Worm (Caenorhabditis elegans) whole organism, young adult: ENCODE measurements around the gene col-72.

Source experiments
- B0019.2 ChIP-seq: fragments of 200-800 bp; sonication (Bioruptor generic); conservative IDR thresholded peaks from 2 replicates; pipeline ENCODE4 v1.3.6; 2022; ENCODE audit warnings: missing genetic modification reagents, missing genetic modification characterization, missing compliant biosample characterization
- B0035.1 ChIP-seq: sonication (generic microtip); optimal IDR thresholded peaks from 2 replicates; lab custom pipeline; 2016; ENCODE audit warnings: missing genetic modification characterization, mild to moderate bottlenecking, missing compliant biosample characterization, missing genotype, missing genetic modification reagents
- B0261.1 ChIP-seq: sonication (generic microtip); optimal IDR thresholded peaks from 2 replicates; lab custom pipeline; 2016; ENCODE audit warnings: mild to moderate bottlenecking, missing genetic modification characterization, moderate library complexity, missing compliant biosample characterization
- C17E4.6 ChIP-seq: fragments of 200-800 bp; sonication (Bioruptor generic); IDR thresholded peaks from 2 replicates; pipeline ENCODE4 v1.3.6; 2022; ENCODE audit warnings: missing genetic modification reagents, missing genetic modification characterization, missing compliant biosample characterization
- F33H1.4 ChIP-seq: fragments of 200-800 bp; sonication (Bioruptor generic); IDR thresholded peaks from 2 replicates; pipeline ENCODE4 v1.3.6; 2022; ENCODE audit warnings: missing genetic modification reagents, missing genetic modification characterization, missing compliant biosample characterization
- F37B4.10 ChIP-seq: fragments of 200-800 bp; sonication (Bioruptor generic); IDR thresholded peaks from 2 replicates; pipeline ENCODE4 v1.3.6; 2022; ENCODE audit warnings: missing genetic modification characterization, missing compliant biosample characterization
- F55B11.4 ChIP-seq: sonication (generic microtip); optimal IDR thresholded peaks from 2 replicates; lab custom pipeline; 2016; ENCODE audit warnings: missing compliant biosample characterization, missing genetic modification characterization, borderline replicate concordance; ENCODE audit not compliant: insufficient read depth
- F57C9.4 ChIP-seq: sonication (generic microtip); optimal IDR thresholded peaks from 2 replicates; lab custom pipeline; 2017; ENCODE audit warnings: mild to moderate bottlenecking, missing genetic modification characterization, missing compliant biosample characterization
- K11D2.4 ChIP-seq: fragments of 200-800 bp; sonication (Bioruptor generic); IDR thresholded peaks from 2 replicates; pipeline ENCODE4 v1.3.6; 2022; ENCODE audit warnings: missing genetic modification reagents, missing genetic modification characterization, missing compliant biosample characterization
- Y53G8AR.9 ChIP-seq: fragments of 200-800 bp; sonication (Bioruptor generic); conservative IDR thresholded peaks from 2 replicates; pipeline ENCODE4 v1.3.6; 2022; ENCODE audit warnings: missing genetic modification reagents, missing genetic modification characterization, missing compliant biosample characterization
- athp-1 ChIP-seq: sonication (generic microtip); optimal IDR thresholded peaks from 2 replicates; lab custom pipeline; 2017; ENCODE audit warnings: mild to moderate bottlenecking, missing genetic modification characterization, missing compliant biosample characterization
- attf-3 ChIP-seq: fragments of 200-800 bp; sonication (Bioruptor generic); conservative IDR thresholded peaks from 2 replicates; pipeline ENCODE4 v1.3.6; 2022; ENCODE audit warnings: missing genetic modification reagents, missing genetic modification characterization, missing compliant biosample characterization
- ccch-3 ChIP-seq: fragments of 200-800 bp; sonication (Bioruptor generic); optimal IDR thresholded peaks from 2 replicates; lab custom pipeline; 2018; ENCODE audit warnings: mild to moderate bottlenecking, missing genetic modification characterization, missing compliant biosample characterization
- cebp-1 ChIP-seq, 2 experiments: fragments of 200-800 bp in 1 of 2; sonication (Bioruptor generic) in 1 of 2; sonication (generic microtip) in 1 of 2; IDR thresholded peaks in 1 of 2; optimal IDR thresholded peaks in 1 of 2; 2 replicates each; pipeline versions ENCODE4 v1.3.6 to Lab custom; 2017 to 2022; ENCODE audit warnings: missing compliant biosample characterization in 2 of 2, missing genetic modification characterization in 2 of 2, mild to moderate bottlenecking in 1 of 2, missing genetic modification reagents in 1 of 2, moderate library complexity in 1 of 2
- ceh-100 ChIP-seq: fragments of 200-800 bp; sonication (Bioruptor generic); IDR thresholded peaks from 2 replicates; pipeline ENCODE4 v1.3.6; 2022; ENCODE audit warnings: missing genetic modification reagents, missing genetic modification characterization, missing compliant biosample characterization
- ceh-27 ChIP-seq: fragments of 200-800 bp; sonication (Bioruptor generic); optimal IDR thresholded peaks from 2 replicates; lab custom pipeline; 2018; ENCODE audit warnings: mild to moderate bottlenecking, missing genetic modification characterization, moderate library complexity, missing compliant biosample characterization
- ceh-40 ChIP-seq: fragments of 200-800 bp; sonication (Bioruptor generic); IDR thresholded peaks from 2 replicates; pipeline ENCODE4 v1.3.6; 2022; ENCODE audit warnings: missing genetic modification characterization, missing compliant biosample characterization
- dpl-1 ChIP-seq: fragments of 150-350 bp; optimal IDR thresholded peaks from 2 replicates; lab custom pipeline; 2014; ENCODE audit warnings: missing biosample characterization, missing genetic modification reagents, missing genetic modification characterization
- fkh-3 ChIP-seq: sonication (generic microtip); optimal IDR thresholded peaks from 2 replicates; lab custom pipeline; 2016; ENCODE audit warnings: mild to moderate bottlenecking, missing genetic modification characterization, missing compliant biosample characterization
- him-1 ChIP-seq: sonication (generic microtip); optimal IDR thresholded peaks from 2 replicates; lab custom pipeline; 2016; ENCODE audit warnings: missing genotype, missing genetic modification reagents, missing genetic modification characterization, missing compliant biosample characterization
- hmg-20 ChIP-seq: fragments of 200-800 bp; sonication (Bioruptor generic); IDR thresholded peaks from 2 replicates; pipeline ENCODE4 v1.3.6; 2022; ENCODE audit warnings: missing genetic modification reagents, missing genetic modification characterization, missing compliant biosample characterization
- hrde-1 ChIP-seq: sonication (generic microtip); optimal IDR thresholded peaks from 2 replicates; lab custom pipeline; 2016; ENCODE audit warnings: missing genetic modification characterization, mild to moderate bottlenecking, missing compliant biosample characterization, moderate library complexity, missing genotype, missing genetic modification reagents, borderline replicate concordance
- lin-35 ChIP-seq, 3 experiments: fragments of 150-350 bp in 2 of 3; sonication (generic microtip) in 1 of 3; optimal IDR thresholded peaks; 2 replicates each; lab custom pipeline; 2014 to 2018; ENCODE audit warnings: missing biosample characterization in 3 of 3, missing genetic modification characterization in 3 of 3, missing genetic modification reagents in 3 of 3
- lin-54 ChIP-seq: fragments of 200-800 bp; sonication (Bioruptor generic); optimal IDR thresholded peaks from 2 replicates; lab custom pipeline; 2018; ENCODE audit warnings: mild to moderate bottlenecking, missing genetic modification characterization, missing compliant biosample characterization
- lsy-27 ChIP-seq: sonication (generic microtip); optimal IDR thresholded peaks from 2 replicates; lab custom pipeline; 2017; ENCODE audit warnings: missing genetic modification characterization, mild to moderate bottlenecking, missing compliant biosample characterization, antibody characterized with exemption, missing genotype, borderline replicate concordance; ENCODE audit not compliant: insufficient read depth
- madf-10 ChIP-seq: sonication (generic microtip); optimal IDR thresholded peaks from 2 replicates; lab custom pipeline; 2016; ENCODE audit warnings: mild to moderate bottlenecking, missing genetic modification characterization, missing compliant biosample characterization
- madf-8 ChIP-seq: fragments of 200-800 bp; sonication (Bioruptor generic); conservative IDR thresholded peaks from 2 replicates; pipeline ENCODE4 v1.3.6; 2022; ENCODE audit warnings: missing genetic modification reagents, missing genetic modification characterization, missing compliant biosample characterization
- mel-28 ChIP-seq: sonication (generic microtip); optimal IDR thresholded peaks from 2 replicates; lab custom pipeline; 2016; ENCODE audit warnings: borderline replicate concordance, mild to moderate bottlenecking, missing genetic modification characterization, missing compliant biosample characterization
- mes-4 ChIP-seq: sonication (generic microtip); optimal IDR thresholded peaks from 2 replicates; lab custom pipeline; 2016; ENCODE audit warnings: missing genotype, missing genetic modification characterization, missing compliant biosample characterization
- mxl-1 ChIP-seq: sonication (generic microtip); optimal IDR thresholded peaks from 2 replicates; lab custom pipeline; 2016; ENCODE audit warnings: missing genetic modification characterization, missing compliant biosample characterization
- rec-8 ChIP-seq, 2 experiments: sonication (generic microtip); optimal IDR thresholded peaks; 2 replicates each; lab custom pipeline; 2016; ENCODE audit warnings: mild to moderate bottlenecking in 2 of 2, missing genetic modification characterization in 2 of 2, missing genetic modification reagents in 2 of 2, missing genotype in 2 of 2, missing biosample characterization in 1 of 2, missing compliant biosample characterization in 1 of 2, moderate library complexity in 1 of 2
- sptf-2 ChIP-seq: fragments of 200-800 bp; sonication (Bioruptor generic); optimal IDR thresholded peaks from 2 replicates; lab custom pipeline; 2018; ENCODE audit warnings: mild to moderate bottlenecking, missing genetic modification characterization, missing compliant biosample characterization
- tbx-9 ChIP-seq: sonication (generic microtip); optimal IDR thresholded peaks from 2 replicates; lab custom pipeline; 2016; ENCODE audit warnings: borderline replicate concordance, missing genetic modification characterization, inconsistent platforms, missing compliant biosample characterization
- xnd-1 ChIP-seq: sonication (generic microtip); optimal IDR thresholded peaks from 2 replicates; lab custom pipeline; 2016; ENCODE audit warnings: missing genotype, missing genetic modification reagents, missing genetic modification characterization, missing compliant biosample characterization
- ztf-22 ChIP-seq: fragments of 200-800 bp; sonication (Bioruptor generic); optimal IDR thresholded peaks from 2 replicates; lab custom pipeline; 2018; ENCODE audit warnings: mild to moderate bottlenecking, missing genetic modification characterization, moderate library complexity, missing compliant biosample characterization
- ztf-28 ChIP-seq: fragments of 200-800 bp; sonication (Bioruptor generic); IDR thresholded peaks from 2 replicates; pipeline ENCODE4 v1.3.6; 2022; ENCODE audit warnings: missing genetic modification reagents, missing genetic modification characterization, missing compliant biosample characterization
- ztf-6 ChIP-seq: fragments of 200-800 bp; sonication (Bioruptor generic); IDR thresholded peaks from 2 replicates; pipeline ENCODE4 v1.3.6; 2022; ENCODE audit warnings: missing genetic modification reagents, missing genetic modification characterization, missing compliant biosample characterization

Gene col-72

ce11 chrII:3477171-3477570 lies 46.8 kb downstream of the col-72 start, which contains the start of gene fbxb-104:
TSS of gene fbxb-104 (minus strand) at chrII:3477271.
- no peak for TF ChIP-seq cebp-1 (GFP tag; IDR thresholded peaks at IDR 0.05; lab: Robert Waterston, UW)
- TF ChIP-seq cebp-1 (tag; optimal IDR thresholded peaks at IDR 0.05; lab: Kevin White, UChicago), result no peak
- no peak for TF ChIP-seq F57C9.4
- no peak for TF ChIP-seq madf-8 (GFP tag; lab: Robert Waterston, UW)

ce11 chrII:3476536-3476935 lies 47.5 kb downstream of the col-72 start:
- no peak for TF ChIP-seq ceh-27
- no peak for TF ChIP-seq madf-8 (GFP tag; lab: Robert Waterston, UW)
- TF ChIP-seq ceh-40 (GFP tag; lab: Robert Waterston, UW), result no peak
- no peak for TF ChIP-seq F55B11.4 (tag; lab: Kevin White, UChicago)
- TF ChIP-seq, all 124 proteins: peak for 0

- TF ChIP-seq F55B11.4 (tag; lab: Kevin White, UChicago) (no peak), dpl-1 (GFP tag; lab: Kevin White, UChicago) (no peak), Y53G8AR.9 (GFP tag; lab: Robert Waterston, UW) (no peak), fkh-3 (tag; lab: Kevin White, UChicago) (no peak), ztf-22 (no peak), xnd-1 (tag; lab: Kevin White, UChicago) (no peak), sptf-2 (GFP tag; lab: Kevin White, UChicago) (no peak), ztf-28 (no peak), hmg-20 (GFP tag; lab: Robert Waterston, UW) (no peak), B0019.2 (no peak), F33H1.4 (GFP tag; lab: Robert Waterston, UW) (no peak), madf-8 (GFP tag; lab: Robert Waterston, UW) (no peak), tbx-9 (tag; lab: Kevin White, UChicago) (no peak), ztf-6 (GFP tag; lab: Robert Waterston, UW) (no peak), ccch-3 (no peak), hrde-1 (tag; lab: Kevin White, UChicago) (no peak)
- TF ChIP-seq, all 124 proteins: peak for 0
Measured at ce11 chrII:3473744-3474143, 50.3 kb downstream of the col-72 start, which contains the start of gene sdz-32. TSS of gene sdz-32 (plus strand) at chrII:3474044.

ce11 chrII:3472817-3473216 lies 51.2 kb downstream of the col-72 start, which contains the start of gene Y49F6B.6:
TSS of gene Y49F6B.6 (plus strand) at chrII:3473117.
- TF ChIP-seq mxl-1 (tag; lab: Kevin White, UChicago) (no peak), Y53G8AR.9 (GFP tag; lab: Robert Waterston, UW) (no peak), ceh-100 (no peak), K11D2.4 (GFP tag; lab: Robert Waterston, UW) (no peak), lin-54 (GFP tag; lab: Kevin White, UChicago) (no peak), F55B11.4 (tag; lab: Kevin White, UChicago) (no peak), rec-8 (tag; optimal IDR thresholded peaks at IDR 0.05; lab: Kevin White, UChicago) (no peak), ccch-3 (no peak), mel-28 (tag; lab: Kevin White, UChicago) (no peak), B0035.1 (tag; lab: Kevin White, UChicago) (no peak), lsy-27 (tag; lab: Kevin White, UChicago) (no peak), mes-4 (tag; lab: Kevin White, UChicago) (no peak), B0261.1 (tag; lab: Kevin White, UChicago) (no peak), him-1 (tag; lab: Kevin White, UChicago) (no peak), athp-1 (no peak), lin-35 (GFP tag; optimal IDR thresholded peaks at IDR 0.05; lab: Kevin White, UChicago) (no peak), attf-3 (GFP tag; lab: Robert Waterston, UW) (no peak), C17E4.6 (no peak), madf-10 (tag; lab: Kevin White, UChicago) (no peak), F37B4.10 (no peak)
